Worm (Caenorhabditis elegans) whole organism, midembryonic: ENCODE data around the gene lem-4.

ENCODE experiments used
- T22C8.4 ChIP-seq: fragments of 200-800 bp; sonication (Bioruptor generic); IDR thresholded peaks from 2 replicates; pipeline ENCODE4 v1.3.6; 2022; ENCODE audit warnings: missing genetic modification characterization, missing compliant biosample characterization
- cog-1 ChIP-seq: sonication (generic microtip); optimal IDR thresholded peaks from 2 replicates; lab custom pipeline; 2016; ENCODE audit warnings: missing genetic modification characterization, missing compliant biosample characterization
- flt-1 ChIP-seq: fragments of 200-800 bp; sonication (Bioruptor generic); IDR thresholded peaks from 2 replicates; pipeline ENCODE4 v1.3.6; 2022; ENCODE audit warnings: missing genetic modification characterization, missing compliant biosample characterization
- klf-2 ChIP-seq: fragments of 200-800 bp; sonication (Bioruptor generic); conservative IDR thresholded peaks from 2 replicates; pipeline ENCODE4 v1.3.6; 2022; ENCODE audit warnings: missing genetic modification reagents, missing genetic modification characterization, missing compliant biosample characterization
- med-1 ChIP-seq: sonication (generic microtip); optimal IDR thresholded peaks from 2 replicates; lab custom pipeline; 2017; ENCODE audit warnings: missing genetic modification characterization, mild to moderate bottlenecking, missing compliant biosample characterization, antibody characterized with exemption, missing genetic modification reagents; ENCODE audit not compliant: insufficient read depth
- ref-1 ChIP-seq: fragments of 200-800 bp; sonication (Bioruptor generic); conservative IDR thresholded peaks from 2 replicates; pipeline ENCODE4 v1.3.6; 2022; ENCODE audit warnings: missing genetic modification reagents, missing genetic modification characterization, missing compliant biosample characterization
- tab-1 ChIP-seq: fragments of 200-800 bp; sonication (Bioruptor generic); IDR thresholded peaks from 2 replicates; pipeline ENCODE4 v1.3.6; 2022; ENCODE audit warnings: missing genetic modification characterization, missing compliant biosample characterization
- ztf-23 ChIP-seq: fragments of 200-800 bp; sonication (Bioruptor generic); IDR thresholded peaks from 2 replicates; pipeline ENCODE4 v1.3.6; 2022; ENCODE audit warnings: missing genetic modification reagents, missing genetic modification characterization, missing compliant biosample characterization
- ztf-29 ChIP-seq: fragments of 200-800 bp; sonication (Bioruptor generic); IDR thresholded peaks from 2 replicates; pipeline ENCODE4 v1.3.6; 2022; ENCODE audit warnings: missing genetic modification reagents, missing genetic modification characterization, missing compliant biosample characterization

lem-4 gene

ce11 chrIV:801162-801561, 53.4 kb downstream of the lem-4 start:
- TF ChIP-seq tab-1 (GFP tag; lab: Robert Waterston, UW) (no peak), ztf-29 (GFP tag; lab: Robert Waterston, UW) (no peak), ztf-23 (GFP tag; lab: Robert Waterston, UW) (no peak), ref-1 (GFP tag; lab: Robert Waterston, UW) (no peak), klf-2 (GFP tag; lab: Robert Waterston, UW) (no peak), T22C8.4 (GFP tag; lab: Robert Waterston, UW) (no peak), med-1 (GFP tag; lab: Kevin White, UChicago) (no peak), cog-1 (no peak), flt-1 (GFP tag; lab: Robert Waterston, UW) (no peak)

- no peak for TF ChIP-seq ztf-23 (GFP tag; lab: Robert Waterston, UW)
- TF ChIP-seq cog-1: no peak
- TF ChIP-seq klf-2 (GFP tag; lab: Robert Waterston, UW): no peak
- no peak for TF ChIP-seq T22C8.4 (GFP tag; lab: Robert Waterston, UW)
- TF ChIP-seq med-1 (GFP tag; lab: Kevin White, UChicago): no peak
- no peak for TF ChIP-seq ref-1 (GFP tag; lab: Robert Waterston, UW)
- TF ChIP-seq flt-1 (GFP tag; lab: Robert Waterston, UW): no peak
- TF ChIP-seq ztf-29 (GFP tag; lab: Robert Waterston, UW): no peak
- TF ChIP-seq tab-1 (GFP tag; lab: Robert Waterston, UW): no peak
Observed at ce11 chrIV:800518-800917, 54.1 kb downstream of the lem-4 start, which contains the start of gene mrpl-46. Gene mrpl-46, plus strand, starts transcription at chrIV:800818.
